Fruit fly (Drosophila melanogaster) whole organism, adult: ENCODE results near the gene CG7530.

Experiments used
- CG11617 ChIP-seq: fragments of 200-800 bp; sonication (Bioruptor generic); optimal IDR thresholded peaks from 2 replicates; lab custom pipeline; 2017; ENCODE audit warnings: mild to moderate bottlenecking, missing biosample characterization, missing genetic modification reagents, missing genetic modification characterization
- CG12768 ChIP-seq: fragments of 200-800 bp; sonication (Bioruptor generic); optimal IDR thresholded peaks from 2 replicates; lab custom pipeline; 2017; ENCODE audit warnings: missing biosample characterization, missing genetic modification characterization, mild to moderate bottlenecking, moderate library complexity, missing genetic modification reagents
- CG14711 ChIP-seq: fragments of 200-800 bp; sonication (Bioruptor generic); optimal IDR thresholded peaks from 2 replicates; lab custom pipeline; 2018; ENCODE audit warnings: missing biosample characterization, mild to moderate bottlenecking, missing genetic modification characterization, moderate library complexity
- CG1620 ChIP-seq: fragments of 200-800 bp; sonication (Bioruptor generic); optimal IDR thresholded peaks from 2 replicates; lab custom pipeline; 2016; ENCODE audit warnings: missing biosample characterization, missing genetic modification characterization
- CG33017 ChIP-seq: fragments of 200-800 bp; sonication (Bioruptor generic); optimal IDR thresholded peaks from 2 replicates; lab custom pipeline; 2018; ENCODE audit warnings: missing biosample characterization, mild to moderate bottlenecking, missing genetic modification characterization, moderate library complexity
- CG5204 ChIP-seq: fragments of 200-800 bp; sonication (Bioruptor generic); optimal IDR thresholded peaks from 2 replicates; lab custom pipeline; 2016; ENCODE audit warnings: missing biosample characterization, missing genetic modification characterization
- CG7045 ChIP-seq: fragments of 200-800 bp; sonication (Bioruptor generic); optimal IDR thresholded peaks from 2 replicates; lab custom pipeline; 2017; ENCODE audit warnings: missing biosample characterization, mild to moderate bottlenecking, missing genetic modification characterization
- CG7101 ChIP-seq: fragments of 200-800 bp; sonication (Bioruptor generic); optimal IDR thresholded peaks from 2 replicates; lab custom pipeline; 2018; ENCODE audit warnings: missing biosample characterization, mild to moderate bottlenecking, missing genetic modification characterization, moderate library complexity
- Clk ChIP-seq: fragments of 200-800 bp; sonication (Bioruptor generic); optimal IDR thresholded peaks from 2 replicates; lab custom pipeline; 2017; ENCODE audit warnings: missing biosample characterization, missing genetic modification characterization
- Crg-1 ChIP-seq: fragments of 200-800 bp; sonication (Bioruptor generic); optimal IDR thresholded peaks from 2 replicates; lab custom pipeline; 2016; ENCODE audit warnings: missing biosample characterization, missing genetic modification characterization
- Hr96 ChIP-seq: fragments of 200-800 bp; sonication (Bioruptor generic); optimal IDR thresholded peaks from 2 replicates; lab custom pipeline; 2016; ENCODE audit warnings: missing biosample characterization, missing genetic modification characterization
- Mnt ChIP-seq: fragments of 200-800 bp; sonication (Bioruptor generic); optimal IDR thresholded peaks from 2 replicates; lab custom pipeline; 2016; ENCODE audit warnings: missing biosample characterization, mild to moderate bottlenecking, missing genetic modification characterization
- bab1 ChIP-seq: fragments of 200-800 bp; sonication (Bioruptor generic); optimal IDR thresholded peaks from 3 replicates; lab custom pipeline; 2019; ENCODE audit warnings: missing biosample characterization, mild to moderate bottlenecking, missing genetic modification characterization, moderate library complexity
- cic ChIP-seq: fragments of 200-800 bp; sonication (Bioruptor generic); optimal IDR thresholded peaks from 2 replicates; lab custom pipeline; 2017; ENCODE audit warnings: missing biosample characterization, mild to moderate bottlenecking, missing genetic modification characterization, moderate library complexity
- cnc ChIP-seq, 2 experiments: fragments of >200 bp; optimal IDR thresholded peaks; 2 replicates each; lab custom pipeline; 2017
- kay ChIP-seq: fragments of 200-800 bp; sonication (Bioruptor generic); peaks from one replicate; lab custom pipeline; 2016; ENCODE audit warnings: missing biosample characterization, missing genetic modification characterization, borderline replicate concordance
- ovo ChIP-seq: fragments of 200-800 bp; sonication (Bioruptor generic); optimal IDR thresholded peaks from 2 replicates; lab custom pipeline; 2016; ENCODE audit warnings: missing biosample characterization, missing genetic modification characterization
- pad ChIP-seq: fragments of 200-800 bp; sonication (Bioruptor generic); optimal IDR thresholded peaks from 3 replicates; lab custom pipeline; 2017; ENCODE audit warnings: missing biosample characterization, missing genetic modification characterization, mild to moderate bottlenecking, moderate library complexity, missing genetic modification reagents
- tj ChIP-seq: fragments of 200-800 bp; sonication (Bioruptor generic); optimal IDR thresholded peaks from 3 replicates; lab custom pipeline; 2017; ENCODE audit warnings: missing biosample characterization, mild to moderate bottlenecking, missing genetic modification characterization, moderate library complexity
- toe ChIP-seq: fragments of 200-800 bp; sonication (Bioruptor generic); optimal IDR thresholded peaks from 2 replicates; lab custom pipeline; 2016; ENCODE audit warnings: missing biosample characterization, missing genetic modification characterization

Gene CG7530

DNA sequence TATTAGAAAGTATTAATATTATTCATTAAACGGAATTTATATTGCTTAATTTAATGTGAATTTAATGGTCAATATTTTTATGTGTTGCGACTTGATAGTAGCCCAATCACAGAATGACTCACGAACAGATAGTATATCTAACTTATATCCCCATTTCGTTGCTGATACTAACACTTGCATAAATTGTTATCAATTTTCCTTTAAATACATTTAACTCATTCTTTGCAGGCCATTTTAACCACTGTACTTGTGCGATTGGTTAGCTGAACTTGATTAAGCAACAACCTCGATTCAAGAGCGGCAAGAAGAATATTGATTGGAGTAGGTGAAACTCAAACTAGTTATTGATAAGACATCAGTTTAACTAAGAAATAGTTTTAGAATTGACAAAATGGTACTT is 35.6 kb downstream of the CG7530 start:
- TF ChIP-seq Mnt (GFP tag; lab: Kevin White, UChicago) (no peak), bab1 (GFP tag; lab: Kevin White, UChicago) (no peak), CG7101 (tag; lab: Kevin White, UChicago) (no peak), toe (GFP tag; lab: Kevin White, UChicago) (no peak), kay (peak; percentile 68), CG11617 (GFP tag; lab: Kevin White, UChicago) (no peak), CG12768 (no peak)

DNA sequence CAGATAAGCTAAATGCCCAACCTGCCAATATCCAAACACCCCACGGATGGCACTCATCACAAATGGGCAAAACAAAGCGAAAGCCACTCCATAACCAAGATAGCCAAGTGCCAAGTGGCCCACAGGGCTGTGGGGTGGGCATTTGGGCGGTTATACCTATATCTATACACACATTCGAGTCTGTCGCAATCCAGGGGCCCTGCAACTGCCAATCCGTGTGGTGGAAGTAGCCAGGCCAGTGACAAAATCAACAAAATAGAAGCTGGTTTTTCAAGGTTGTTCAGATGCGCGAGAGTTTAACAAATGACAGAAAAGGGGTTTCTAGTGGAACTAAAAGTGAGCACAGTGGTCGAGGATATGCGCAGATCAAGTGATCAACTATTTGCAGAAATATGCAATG is 36.3 kb downstream of the CG7530 start:
- no peak for TF ChIP-seq tj (GFP tag; lab: Kevin White, UChicago)
- no peak for TF ChIP-seq CG11617 (GFP tag; lab: Kevin White, UChicago)
- no peak for TF ChIP-seq bab1 (GFP tag; lab: Kevin White, UChicago)
- no peak for TF ChIP-seq cic (GFP tag; lab: Kevin White, UChicago)
- TF ChIP-seq pad: no peak
- no peak for TF ChIP-seq CG12768
- TF ChIP-seq CG7045 (GFP tag; lab: Kevin White, UChicago): no peak
- TF ChIP-seq toe (GFP tag; lab: Kevin White, UChicago): no peak
- no peak for TF ChIP-seq Hr96 (GFP tag; lab: Kevin White, UChicago)
- TF ChIP-seq Mnt (GFP tag; lab: Kevin White, UChicago): no peak
- no peak for TF ChIP-seq CG5204 (GFP tag; lab: Kevin White, UChicago)
- no peak for TF ChIP-seq cnc (optimal IDR thresholded peaks at IDR 0.05; lab: Kevin White, UChicago)

DNA sequence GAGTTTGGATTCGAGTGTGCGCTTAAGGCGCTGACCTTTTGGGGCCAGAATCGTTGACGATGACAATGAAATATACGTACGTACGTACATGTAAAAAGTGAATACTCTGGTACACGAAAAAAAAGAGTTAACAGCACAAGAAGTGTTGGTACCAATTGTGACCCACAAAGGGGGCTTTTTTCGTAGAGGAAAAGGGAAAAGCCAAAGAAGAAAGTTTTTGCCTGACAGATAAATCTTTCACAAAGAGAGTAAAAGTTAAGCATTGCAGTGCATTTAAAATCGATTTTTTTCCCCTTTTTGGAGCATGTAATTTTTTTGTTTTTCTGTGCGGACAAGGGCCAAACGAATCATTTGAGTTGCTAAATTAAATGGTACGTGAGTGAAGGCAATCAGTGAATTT is 36.7 kb downstream of the CG7530 start:
- TF ChIP-seq bab1 (GFP tag; lab: Kevin White, UChicago) (no peak), CG5204 (GFP tag; lab: Kevin White, UChicago) (no peak), CG7101 (tag; lab: Kevin White, UChicago) (no peak), Crg-1 (GFP tag; lab: Kevin White, UChicago) (no peak), Hr96 (GFP tag; lab: Kevin White, UChicago) (no peak), CG11617 (GFP tag; lab: Kevin White, UChicago) (no peak), pad (no peak), cnc (optimal IDR thresholded peaks at IDR 0.05; lab: Kevin White, UChicago) (no peak), Clk (GFP tag; lab: Kevin White, UChicago) (no peak), CG1620 (GFP tag; lab: Kevin White, UChicago) (no peak)

DNA sequence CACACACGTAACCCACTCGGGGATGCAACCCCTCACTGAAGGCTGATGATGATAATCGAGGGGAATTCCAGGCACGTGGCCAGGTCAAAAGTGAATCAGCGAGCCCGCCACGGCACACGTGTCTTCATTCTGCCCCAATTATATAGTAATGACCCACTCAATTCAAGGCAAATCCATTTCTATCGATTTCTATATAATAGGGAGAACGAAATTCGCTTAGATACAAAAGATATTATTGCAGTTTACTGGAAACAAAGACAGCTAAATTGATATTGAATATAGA is 38.4 kb downstream of the CG7530 start:
- no peak for TF ChIP-seq CG5204 (GFP tag; lab: Kevin White, UChicago)
- TF ChIP-seq pad: no peak
- TF ChIP-seq CG1620 (GFP tag; lab: Kevin White, UChicago): no peak
- TF ChIP-seq CG7045 (GFP tag; lab: Kevin White, UChicago): no peak
- no peak for TF ChIP-seq CG11617 (GFP tag; lab: Kevin White, UChicago)
- TF ChIP-seq CG14711: no peak
- TF ChIP-seq toe (GFP tag; lab: Kevin White, UChicago): no peak
- no peak for TF ChIP-seq CG12768

DNA sequence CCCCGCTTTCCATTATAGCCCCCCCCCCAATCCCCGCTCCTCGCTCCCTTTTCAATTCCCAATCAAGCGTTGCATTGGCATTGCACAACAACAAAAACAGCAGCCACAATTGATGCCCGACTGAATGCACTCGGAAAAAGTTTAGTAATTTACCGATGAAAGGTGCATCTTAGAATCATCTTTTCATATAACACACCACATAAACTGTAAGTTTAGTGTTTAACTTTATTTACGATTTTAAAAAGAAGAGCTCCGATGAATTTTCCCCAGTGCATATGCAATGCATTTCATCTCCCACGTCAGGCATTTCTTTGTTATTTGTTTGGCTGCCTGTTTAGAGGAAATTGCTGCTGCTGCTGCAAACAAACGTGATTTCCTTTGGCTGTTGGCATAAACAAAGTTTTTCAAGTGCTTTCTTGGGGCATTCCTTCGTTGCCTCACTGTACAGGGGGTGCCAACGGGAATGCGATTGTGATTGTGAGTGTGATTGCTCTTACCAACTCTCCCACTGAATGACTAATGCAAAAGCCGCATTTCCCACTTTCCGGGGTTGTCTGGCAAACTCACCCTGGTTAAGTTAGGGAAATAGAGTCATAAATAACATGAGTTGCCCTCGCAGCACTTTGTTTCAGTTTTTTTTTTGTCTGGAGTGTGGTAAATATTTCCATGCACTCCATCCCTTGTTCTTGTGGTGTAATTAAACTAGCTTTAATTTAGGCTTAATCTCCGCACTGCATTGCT is 38.9 kb downstream of the CG7530 start:
- TF ChIP-seq ovo (GFP tag; lab: Kevin White, UChicago) (no peak), CG12768 (peak; percentile 27), CG33017 (tag; lab: Kevin White, UChicago) (peak; percentile 35), tj (GFP tag; lab: Kevin White, UChicago) (no peak), bab1 (GFP tag; lab: Kevin White, UChicago) (no peak), CG7101 (tag; lab: Kevin White, UChicago) (peak; percentile 11), Hr96 (GFP tag; lab: Kevin White, UChicago) (no peak), pad (no peak), CG11617 (GFP tag; lab: Kevin White, UChicago) (no peak), CG14711 (peak; percentile 49), CG1620 (GFP tag; lab: Kevin White, UChicago) (no peak), CG7045 (GFP tag; lab: Kevin White, UChicago) (peak; percentile 41), toe (GFP tag; lab: Kevin White, UChicago) (no peak), cnc (optimal IDR thresholded peaks at IDR 0.05; lab: Kevin White, UChicago) (no peak), Clk (GFP tag; lab: Kevin White, UChicago) (no peak)

DNA sequence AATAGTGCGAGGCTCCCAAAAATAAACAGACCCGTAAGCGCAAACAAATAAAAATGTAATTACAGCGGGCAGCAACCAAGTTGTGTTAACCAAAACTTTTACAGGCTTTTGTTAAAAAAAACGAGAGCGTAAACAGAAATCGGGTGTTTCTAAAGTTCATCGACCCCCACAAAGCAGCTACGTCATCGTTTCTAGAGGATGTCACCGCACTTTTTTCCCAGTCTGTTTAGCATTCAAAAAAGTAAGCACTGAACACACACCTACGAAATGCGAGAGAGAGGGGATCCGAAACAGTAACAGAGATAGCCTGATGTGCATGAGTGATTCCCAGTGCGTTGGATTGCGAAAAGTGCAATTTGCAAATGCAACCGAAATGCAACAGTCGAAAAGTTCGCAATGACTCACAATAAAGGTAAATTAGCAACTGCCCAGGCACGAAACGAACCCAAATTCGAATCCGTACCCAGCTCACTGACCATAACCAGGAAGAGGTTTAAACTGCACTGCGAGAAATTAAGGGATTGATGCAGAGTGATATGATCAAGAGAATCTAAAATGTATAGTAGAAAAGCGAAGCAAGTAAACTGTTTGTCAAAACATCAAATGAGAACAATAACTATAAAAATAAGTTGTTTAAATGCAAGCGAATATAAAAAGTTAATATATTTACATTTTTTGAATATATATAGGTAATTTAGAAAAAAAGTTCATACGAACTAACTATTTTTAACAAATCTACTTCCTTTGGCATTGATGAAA is 40.1 kb downstream of the CG7530 start:
- TF ChIP-seq Mnt (GFP tag; lab: Kevin White, UChicago) (no peak), CG5204 (GFP tag; lab: Kevin White, UChicago) (no peak), tj (GFP tag; lab: Kevin White, UChicago) (peak; percentile 84), Crg-1 (GFP tag; lab: Kevin White, UChicago) (no peak), CG14711 (no peak)
